Fruit fly (Drosophila melanogaster): ENCODE results near the gene rdog.

DNA sequence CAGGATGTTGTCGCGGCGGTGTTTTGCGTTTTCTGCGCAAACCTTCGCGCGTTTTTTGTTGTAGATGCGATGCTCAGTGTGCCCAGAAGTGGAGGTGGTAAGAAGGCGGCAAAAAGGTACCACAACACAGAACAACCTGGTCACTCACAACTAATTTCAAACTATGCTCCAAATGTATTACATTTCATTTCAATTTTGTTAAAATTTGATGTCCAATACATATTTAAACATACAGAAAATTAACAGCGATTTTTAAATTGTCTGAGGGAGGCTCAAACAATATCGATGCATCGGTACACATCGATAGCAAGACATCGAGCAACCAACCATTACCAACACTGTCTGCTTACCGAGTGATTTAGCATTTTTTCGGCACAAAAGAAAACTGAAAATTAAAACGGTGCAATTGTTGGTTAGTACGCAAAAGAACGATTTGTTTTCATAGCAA is 4.7 kb upstream of the rdog start, which contains the start of the genes Slbp and Rpn2:
- peak; percentile 77 for TF ChIP-seq Crg-1 (GFP tag; optimal IDR thresholded peaks at IDR 0.05)
- TF ChIP-seq cnc (optimal IDR thresholded peaks at IDR 0.05), result peak; percentile 94 to 96
- peak; percentile 77 for TF ChIP-seq Mnt (GFP tag; optimal IDR thresholded peaks at IDR 0.05)
- peak; percentile 74 for TF ChIP-seq CG7101 (tag; optimal IDR thresholded peaks at IDR 0.05)
- TF ChIP-seq CG5204 (GFP tag; optimal IDR thresholded peaks at IDR 0.05), result no peak
- peak; percentile 75 for TF ChIP-seq Hr96 (GFP tag; optimal IDR thresholded peaks at IDR 0.05)
- peak; percentile 47 for TF ChIP-seq cic (GFP tag; optimal IDR thresholded peaks at IDR 0.05)
- peak; percentile 22 for TF ChIP-seq CG7045 (GFP tag; optimal IDR thresholded peaks at IDR 0.05)
- TF ChIP-seq toe (GFP tag; optimal IDR thresholded peaks at IDR 0.05), result no peak
- TF ChIP-seq tj (GFP tag; optimal IDR thresholded peaks at IDR 0.05), result peak; percentile 21
